Worm (Caenorhabditis elegans): ENCODE results near the gene lgc-20.

ce11 chrII:11349892-11350291 lies 6.5 kb upstream of the lgc-20 start, which contains the start of gene dph-5:
- no peak for TF ChIP-seq tbx-2 (tag; optimal IDR thresholded peaks at IDR 0.05)
- no peak for TF ChIP-seq egl-13 (tag; optimal IDR thresholded peaks at IDR 0.05)
- no peak for TF ChIP-seq ceh-82 (tag; optimal IDR thresholded peaks at IDR 0.05)
- TF ChIP-seq fos-1 (tag; optimal IDR thresholded peaks at IDR 0.05) = no peak
- no peak for TF ChIP-seq aha-1 (tag; optimal IDR thresholded peaks at IDR 0.05)
